Worm (Caenorhabditis elegans): ENCODE results near the gene C39B10.1.

Gene C39B10.1

ce11 chrX:10491875-10492523, 28.6 kb upstream of the C39B10.1 start:
- TF ChIP-seq sdc-2 (tag; optimal IDR thresholded peaks at IDR 0.05) = no peak
- no peak for TF ChIP-seq ceh-34 (tag; optimal IDR thresholded peaks at IDR 0.05)
- no peak for TF ChIP-seq nhr-11 (tag; optimal IDR thresholded peaks at IDR 0.05)
- TF ChIP-seq T23F11.4 (GFP tag; optimal IDR thresholded peaks at IDR 0.05) = no peak
- no peak for TF ChIP-seq fax-1 (tag; optimal IDR thresholded peaks at IDR 0.05)
- no peak for TF ChIP-seq pqm-1 (tag; optimal IDR thresholded peaks at IDR 0.05)
- no peak for TF ChIP-seq tbx-2 (tag; optimal IDR thresholded peaks at IDR 0.05)
- no peak for TF ChIP-seq hlh-13 (GFP tag; optimal IDR thresholded peaks at IDR 0.05)
- TF ChIP-seq che-1 (tag; optimal IDR thresholded peaks at IDR 0.05) = no peak
- no peak for TF ChIP-seq C38D4.7 (GFP tag; optimal IDR thresholded peaks at IDR 0.05)
- no peak for TF ChIP-seq dve-1 (tag; optimal IDR thresholded peaks at IDR 0.05)
- no peak for TF ChIP-seq mec-3 (tag; optimal IDR thresholded peaks at IDR 0.05; ENCODE audit: borderline replicate concordance)
- no peak for TF ChIP-seq ceh-19 (GFP tag; optimal IDR thresholded peaks at IDR 0.05)
- no peak for TF ChIP-seq hlh-8 (tag; optimal IDR thresholded peaks at IDR 0.05)
- no peak for TF ChIP-seq ets-4 (tag; optimal IDR thresholded peaks at IDR 0.05)
- no peak for TF ChIP-seq pag-3 (tag; optimal IDR thresholded peaks at IDR 0.05; ENCODE audit: borderline replicate concordance)
- no peak for TF ChIP-seq unc-86 (tag; optimal IDR thresholded peaks at IDR 0.05)
- no peak for TF ChIP-seq ttx-3 (tag; optimal IDR thresholded peaks at IDR 0.05)
- TF ChIP-seq eyg-1 (tag; optimal IDR thresholded peaks at IDR 0.05) = no peak
- no peak for TF ChIP-seq nfya-1 (tag; optimal IDR thresholded peaks at IDR 0.05)

ce11 chrX:10491044-10491443, 27.6 kb upstream of the C39B10.1 start, which contains the start of gene C33D3.5:
TSS of gene C33D3.5 (plus strand) at chrX:10491344.
- no peak for TF ChIP-seq lim-6 (tag; optimal IDR thresholded peaks at IDR 0.05)

ce11 chrX:10488763-10489162, 25.3 kb upstream of the C39B10.1 start, which contains the start of gene C33D3.4:
TSS of gene C33D3.4 (plus strand) at chrX:10489063.
- no peak for TF ChIP-seq K02D7.2 (tag; optimal IDR thresholded peaks at IDR 0.05)
- no peak for TF ChIP-seq pha-4 (tag; optimal IDR thresholded peaks at IDR 0.05)
- TF ChIP-seq tbx-2 (tag; optimal IDR thresholded peaks at IDR 0.05) = no peak
- TF ChIP-seq sox-4 (tag; optimal IDR thresholded peaks at IDR 0.05) = no peak
- TF ChIP-seq pha-2 (tag; optimal IDR thresholded peaks at IDR 0.05) = no peak
- TF ChIP-seq syd-9 (tag; optimal IDR thresholded peaks at IDR 0.05) = no peak
- TF ChIP-seq fkh-6 (tag; optimal IDR thresholded peaks at IDR 0.05) = no peak
- no peak for TF ChIP-seq C38D4.7 (GFP tag; optimal IDR thresholded peaks at IDR 0.05)
- TF ChIP-seq ceh-34 (tag; optimal IDR thresholded peaks at IDR 0.05) = no peak
- no peak for TF ChIP-seq pag-3 (tag; optimal IDR thresholded peaks at IDR 0.05; ENCODE audit: borderline replicate concordance)
- TF ChIP-seq unc-42 (tag; optimal IDR thresholded peaks at IDR 0.05) = no peak

ce11 chrX:10485300-10485755, 21.9 kb upstream of the C39B10.1 start, which contains the start of gene C33D3.3:
TSS of gene C33D3.3 (plus strand) at chrX:10485350.
- TF ChIP-seq unc-86 (tag; optimal IDR thresholded peaks at IDR 0.05) (no peak), ceh-2 (tag; optimal IDR thresholded peaks at IDR 0.05) (no peak), ets-4 (tag; optimal IDR thresholded peaks at IDR 0.05) (no peak), fkh-6 (tag; optimal IDR thresholded peaks at IDR 0.05) (no peak), npax-4 (tag; optimal IDR thresholded peaks at IDR 0.05) (no peak), ceh-19 (GFP tag; optimal IDR thresholded peaks at IDR 0.05) (no peak), che-1 (tag; optimal IDR thresholded peaks at IDR 0.05) (no peak), nhr-11 (tag; optimal IDR thresholded peaks at IDR 0.05) (no peak), dve-1 (tag; optimal IDR thresholded peaks at IDR 0.05) (no peak), dmd-4 (tag; optimal IDR thresholded peaks at IDR 0.05; ENCODE audit: borderline replicate concordance) (no peak)

- TF ChIP-seq sdc-2 (tag; optimal IDR thresholded peaks at IDR 0.05) = no peak
- no peak for TF ChIP-seq sox-4 (tag; optimal IDR thresholded peaks at IDR 0.05)
- no peak for TF ChIP-seq ztf-16 (tag; optimal IDR thresholded peaks at IDR 0.05)
- no peak for TF ChIP-seq fkh-10 (GFP tag; optimal IDR thresholded peaks at IDR 0.05)
- no peak for TF ChIP-seq npax-4 (tag; optimal IDR thresholded peaks at IDR 0.05)
- TF ChIP-seq dmd-4 (tag; optimal IDR thresholded peaks at IDR 0.05; ENCODE audit: borderline replicate concordance) = no peak
- TF ChIP-seq unc-42 (tag; optimal IDR thresholded peaks at IDR 0.05) = no peak
- no peak for TF ChIP-seq pat-9 (tag; optimal IDR thresholded peaks at IDR 0.05)
- TF ChIP-seq F13H6.1 (tag; optimal IDR thresholded peaks at IDR 0.05) = no peak
- no peak for TF ChIP-seq ceh-30 (tag; optimal IDR thresholded peaks at IDR 0.05)
- no peak for TF ChIP-seq ceh-14 (tag; optimal IDR thresholded peaks at IDR 0.05)
- no peak for TF ChIP-seq pqm-1 (tag; optimal IDR thresholded peaks at IDR 0.05)
- TF ChIP-seq madf-2 (tag; optimal IDR thresholded peaks at IDR 0.05) = no peak
- TF ChIP-seq nfya-1 (tag; optimal IDR thresholded peaks at IDR 0.05) = no peak
- TF ChIP-seq K02D7.2 (tag; optimal IDR thresholded peaks at IDR 0.05) = no peak
- TF ChIP-seq ahr-1 (tag; optimal IDR thresholded peaks at IDR 0.05) = no peak
- no peak for TF ChIP-seq unc-55 (GFP tag; optimal IDR thresholded peaks at IDR 0.05)
- TF ChIP-seq ref-2 (tag; optimal IDR thresholded peaks at IDR 0.05) = no peak
Observed at ce11 chrX:10482272-10482671, 18.8 kb upstream of the C39B10.1 start.

Measured in whole organism, late embryonic.